Worm (Caenorhabditis elegans): ENCODE data around the gene F54B11.11.
A peak's percentile ranks its signal among the peaks of the same experiment; 100 is the strongest.

The F54B11.11 gene

DNA sequence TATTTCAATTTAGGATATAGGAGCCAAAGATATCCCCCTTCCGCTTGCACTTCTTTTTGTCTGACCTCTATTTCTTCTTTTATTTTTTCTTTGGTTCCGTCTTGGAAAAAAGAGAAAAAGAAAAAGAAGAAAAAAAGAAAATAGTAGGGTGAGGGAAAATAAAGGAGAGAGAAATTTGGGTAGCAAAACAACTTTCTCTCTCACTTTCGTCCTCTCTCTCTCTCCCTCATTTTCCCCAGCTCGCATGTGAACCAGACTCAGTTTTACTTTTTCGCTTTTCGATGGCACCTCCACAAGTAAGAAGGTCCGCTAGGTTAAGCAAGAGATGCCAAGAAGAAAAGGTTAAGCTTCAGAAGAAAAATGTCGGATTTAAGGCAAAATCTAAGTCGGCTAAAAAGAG is 35.8 kb upstream of the F54B11.11 start (continued):
- TF ChIP-seq lin-13 (GFP tag; optimal IDR thresholded peaks at IDR 0.05), result no peak
- TF ChIP-seq lin-14 (GFP tag; optimal IDR thresholded peaks at IDR 0.05), result peak; percentile 76
- TF ChIP-seq nhr-76 (tag; optimal IDR thresholded peaks at IDR 0.05), result no peak
- TF ChIP-seq ama-1 (optimal IDR thresholded peaks at IDR 0.05), result no peak
- TF ChIP-seq unc-130 (tag; optimal IDR thresholded peaks at IDR 0.05), result no peak
- no peak for TF ChIP-seq hlh-4 (tag; optimal IDR thresholded peaks at IDR 0.05)
- no peak for TF ChIP-seq mef-2 (tag; optimal IDR thresholded peaks at IDR 0.05)
- TF ChIP-seq ceh-82 (tag; optimal IDR thresholded peaks at IDR 0.05), result peak in 1 of 3 experiments; percentile 15
- no peak for TF ChIP-seq lir-3 (tag; optimal IDR thresholded peaks at IDR 0.05; ENCODE audit: poor library complexity)
- no peak for TF ChIP-seq nhr-237 (tag; optimal IDR thresholded peaks at IDR 0.05)
- no peak for TF ChIP-seq swsn-7 (tag; optimal IDR thresholded peaks at IDR 0.05)
- no peak for TF ChIP-seq aly-2 (tag; optimal IDR thresholded peaks at IDR 0.05)
- TF ChIP-seq hlh-17 (GFP tag; optimal IDR thresholded peaks at IDR 0.05; ENCODE audit: borderline replicate concordance), result no peak
- TF ChIP-seq nhr-11 (tag; optimal IDR thresholded peaks at IDR 0.05), result no peak
- TF ChIP-seq nhr-12 (tag; optimal IDR thresholded peaks at IDR 0.05), result no peak
- no peak for TF ChIP-seq jun-1 (tag; optimal IDR thresholded peaks at IDR 0.05)
- TF ChIP-seq rnt-1 (tag; optimal IDR thresholded peaks at IDR 0.05), result no peak
- TF ChIP-seq nhr-47 (tag; optimal IDR thresholded peaks at IDR 0.05), result peak; percentile 12
- peak in 1 of 2 experiments; percentile 55 for TF ChIP-seq lsy-2 (tag; optimal IDR thresholded peaks at IDR 0.05)
- no peak for TF ChIP-seq skn-1 (tag; optimal IDR thresholded peaks at IDR 0.05)
- TF ChIP-seq snu-23 (GFP tag; optimal IDR thresholded peaks at IDR 0.05), result peak; percentile 20
- TF ChIP-seq blmp-1 (tag; optimal IDR thresholded peaks at IDR 0.05), result peak; percentile 73
- TF ChIP-seq C04F5.9 (tag; optimal IDR thresholded peaks at IDR 0.05), result no peak
- TF ChIP-seq Y116A8C.19 (tag; optimal IDR thresholded peaks at IDR 0.05; ENCODE audit: borderline replicate concordance), result no peak
- TF ChIP-seq efl-3 (GFP tag; optimal IDR thresholded peaks at IDR 0.05), result no peak

DNA sequence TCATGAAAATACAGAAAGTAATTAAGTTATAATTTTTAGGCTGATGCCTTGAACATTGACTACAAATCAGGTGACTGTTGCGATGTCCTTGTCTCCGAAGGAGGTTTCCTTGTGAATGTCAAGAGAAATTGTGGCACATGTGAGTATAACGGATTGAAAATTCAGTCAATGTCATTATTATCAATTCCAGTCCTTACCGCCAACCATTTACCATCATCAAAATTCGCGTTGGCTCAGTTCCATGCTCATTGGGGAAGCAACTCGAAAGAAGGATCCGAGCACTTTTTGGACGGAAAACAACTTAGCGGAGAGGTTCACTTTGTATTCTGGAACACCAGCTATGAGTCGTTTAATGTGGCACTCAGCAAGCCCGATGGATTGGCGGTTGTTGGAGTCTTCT is 35.2 kb upstream of the F54B11.11 start:
- TF ChIP-seq lin-35 (GFP tag; optimal IDR thresholded peaks at IDR 0.05), result peak in 1 of 2 experiments; percentile 8
- no peak for TF ChIP-seq swsn-7 (tag; optimal IDR thresholded peaks at IDR 0.05)
- TF ChIP-seq Y116A8C.19 (tag; optimal IDR thresholded peaks at IDR 0.05; ENCODE audit: borderline replicate concordance), result no peak
- TF ChIP-seq lsy-2 (tag; optimal IDR thresholded peaks at IDR 0.05), result peak in 1 of 2 experiments; percentile 2

ce11 chrX:13544544-13545021 is 34.0 kb upstream of the F54B11.11 start:
- no peak for TF ChIP-seq ceh-82 (tag; optimal IDR thresholded peaks at IDR 0.05)
- no peak for TF ChIP-seq hlh-4 (tag; optimal IDR thresholded peaks at IDR 0.05)
- TF ChIP-seq nhr-47 (tag; optimal IDR thresholded peaks at IDR 0.05), result peak; percentile 42
- TF ChIP-seq blmp-1 (tag; optimal IDR thresholded peaks at IDR 0.05), result peak; percentile 26
- TF ChIP-seq nhr-90 (tag; optimal IDR thresholded peaks at IDR 0.05; ENCODE audit: poor library complexity), result peak; percentile 22
- no peak for TF ChIP-seq sox-4 (tag; optimal IDR thresholded peaks at IDR 0.05)
- no peak for TF ChIP-seq nhr-77 (tag; optimal IDR thresholded peaks at IDR 0.05)
- no peak for TF ChIP-seq zip-4 (GFP tag; optimal IDR thresholded peaks at IDR 0.05)
- peak; percentile 33 for TF ChIP-seq unc-86 (tag; optimal IDR thresholded peaks at IDR 0.05)
- no peak for TF ChIP-seq snpc-4 (tag; optimal IDR thresholded peaks at IDR 0.05)
- no peak for TF ChIP-seq mef-2 (tag; optimal IDR thresholded peaks at IDR 0.05)
- TF ChIP-seq lin-14 (GFP tag; optimal IDR thresholded peaks at IDR 0.05), result peak; percentile 39
- TF ChIP-seq nhr-76 (tag; optimal IDR thresholded peaks at IDR 0.05), result no peak
- TF ChIP-seq ztf-4 (tag; optimal IDR thresholded peaks at IDR 0.05), result no peak
- TF ChIP-seq ztf-11 (tag; optimal IDR thresholded peaks at IDR 0.05), result no peak
- TF ChIP-seq mab-9 (GFP tag; IDR thresholded peaks at IDR 0.05), result no peak
- no peak for TF ChIP-seq F16B12.6 (tag; optimal IDR thresholded peaks at IDR 0.05)
- no peak for TF ChIP-seq ceh-63 (GFP tag; optimal IDR thresholded peaks at IDR 0.05)
- TF ChIP-seq fkh-8 (tag; optimal IDR thresholded peaks at IDR 0.05), result no peak
- no peak for TF ChIP-seq egl-27 (tag; optimal IDR thresholded peaks at IDR 0.05)
- TF ChIP-seq ceh-88 (GFP tag; IDR thresholded peaks at IDR 0.05), result no peak
- TF ChIP-seq C04F5.9 (tag; optimal IDR thresholded peaks at IDR 0.05), result no peak
- TF ChIP-seq sup-37 (GFP tag; optimal IDR thresholded peaks at IDR 0.05), result no peak
- TF ChIP-seq aha-1 (tag; optimal IDR thresholded peaks at IDR 0.05), result no peak
- TF ChIP-seq nhr-11 (tag; optimal IDR thresholded peaks at IDR 0.05), result no peak
- peak in 1 of 6 experiments; percentile 60 for TF ChIP-seq elt-3 (tag; optimal IDR thresholded peaks at IDR 0.05)
- TF ChIP-seq C16A3.4 (tag; optimal IDR thresholded peaks at IDR 0.05), result peak; percentile 33
- no peak for TF ChIP-seq mep-1 (tag; optimal IDR thresholded peaks at IDR 0.05)
- TF ChIP-seq skn-1 (tag; optimal IDR thresholded peaks at IDR 0.05), result no peak
- TF ChIP-seq efl-1 (optimal IDR thresholded peaks at IDR 0.05), result no peak
- peak in 1 of 2 experiments; percentile 73 for TF ChIP-seq efl-1 (GFP tag; optimal IDR thresholded peaks at IDR 0.05 in 1 of 2)
- TF ChIP-seq nhr-84 (tag; optimal IDR thresholded peaks at IDR 0.05), result no peak
- TF ChIP-seq swsn-7 (tag; optimal IDR thresholded peaks at IDR 0.05), result no peak
- peak; percentile 23 for TF ChIP-seq nhr-20 (tag; optimal IDR thresholded peaks at IDR 0.05)
